Worm (Caenorhabditis elegans) whole organism, mixed stage, embryonic: ENCODE results near the gene Y59A8B.12.
A peak's percentile ranks its signal among the peaks of the same experiment; 100 is the strongest.

ENCODE experiments used
- M03D4.4 ChIP-seq: sonication (generic microtip); optimal IDR thresholded peaks from 2 replicates; lab custom pipeline; 2017; ENCODE audit warnings: mild to moderate bottlenecking, missing genetic modification characterization, missing compliant biosample characterization
- bed-3 ChIP-seq: fragments of 200-800 bp; sonication (Bioruptor generic); optimal IDR thresholded peaks from 3 replicates; lab custom pipeline; 2018; ENCODE audit warnings: mild to moderate bottlenecking, missing genetic modification characterization, moderate library complexity, missing compliant biosample characterization
- blmp-1 ChIP-seq: fragments of 150-350 bp; optimal IDR thresholded peaks from 2 replicates; lab custom pipeline; 2014; ENCODE audit warnings: missing biosample characterization, missing genetic modification characterization
- ceh-39 ChIP-seq: fragments of 150-350 bp; optimal IDR thresholded peaks from 2 replicates; lab custom pipeline; 2014; ENCODE audit warnings: missing biosample characterization, missing genetic modification characterization
- ceh-43 ChIP-seq: fragments of 200-800 bp; sonication (Bioruptor generic); optimal IDR thresholded peaks from 2 replicates; lab custom pipeline; 2018; ENCODE audit warnings: mild to moderate bottlenecking, missing genetic modification characterization, moderate library complexity, missing compliant biosample characterization
- ceh-83 ChIP-seq: fragments of 200-800 bp; sonication (Bioruptor generic); optimal IDR thresholded peaks from 2 replicates; lab custom pipeline; 2018; ENCODE audit warnings: mild to moderate bottlenecking, missing genetic modification characterization, missing compliant biosample characterization
- ces-1 ChIP-seq: fragments of 150-350 bp; optimal IDR thresholded peaks from 2 replicates; lab custom pipeline; 2014; ENCODE audit warnings: missing biosample characterization, missing genetic modification reagents, missing genetic modification characterization
- cnd-1 ChIP-seq: fragments of 200-800 bp; sonication (Bioruptor generic); optimal IDR thresholded peaks from 2 replicates; lab custom pipeline; 2018; ENCODE audit warnings: mild to moderate bottlenecking, missing genetic modification characterization, missing compliant biosample characterization
- drap-1 ChIP-seq: fragments of 200-800 bp; sonication (Bioruptor generic); optimal IDR thresholded peaks from 3 replicates; lab custom pipeline; 2018; ENCODE audit warnings: mild to moderate bottlenecking, missing genetic modification characterization, missing compliant biosample characterization
- elt-1 ChIP-seq: sonication (generic microtip); optimal IDR thresholded peaks from 2 replicates; lab custom pipeline; 2017; ENCODE audit warnings: missing genetic modification characterization, mild to moderate bottlenecking, missing compliant biosample characterization, antibody characterized with exemption, moderate library complexity, borderline replicate concordance; ENCODE audit not compliant: insufficient read depth
- elt-3 ChIP-seq: fragments of 150-350 bp; optimal IDR thresholded peaks from 2 replicates; lab custom pipeline; 2014; ENCODE audit warnings: missing biosample characterization, missing genetic modification characterization
- flh-1 ChIP-seq: fragments of 200-800 bp; sonication (Bioruptor generic); optimal IDR thresholded peaks from 2 replicates; lab custom pipeline; 2018; ENCODE audit warnings: mild to moderate bottlenecking, missing genetic modification characterization, moderate library complexity, missing compliant biosample characterization
- ham-2 ChIP-seq: fragments of 200-800 bp; sonication (Bioruptor generic); optimal IDR thresholded peaks from 2 replicates; lab custom pipeline; 2018; ENCODE audit warnings: mild to moderate bottlenecking, missing genetic modification characterization, missing compliant biosample characterization
- hlh-1 ChIP-seq: fragments of 150-350 bp; optimal IDR thresholded peaks from 2 replicates; lab custom pipeline; 2014; ENCODE audit warnings: missing biosample characterization, missing genetic modification reagents, missing genetic modification characterization
- lin-13 ChIP-seq: fragments of 150-350 bp; optimal IDR thresholded peaks from 2 replicates; lab custom pipeline; 2014; ENCODE audit warnings: missing biosample characterization, missing genetic modification characterization
- lin-32 ChIP-seq: fragments of 200-800 bp; sonication (Bioruptor generic); optimal IDR thresholded peaks from 2 replicates; lab custom pipeline; 2018; ENCODE audit warnings: mild to moderate bottlenecking, missing genetic modification characterization, missing compliant biosample characterization
- lsy-2 ChIP-seq: fragments of 150-350 bp; optimal IDR thresholded peaks from 2 replicates; lab custom pipeline; 2014; ENCODE audit warnings: missing biosample characterization, missing genetic modification characterization
- mab-5 ChIP-seq: fragments of 150-350 bp; optimal IDR thresholded peaks from 2 replicates; lab custom pipeline; 2014; ENCODE audit warnings: missing biosample characterization, missing genetic modification characterization
- mep-1 ChIP-seq: fragments of 150-350 bp; optimal IDR thresholded peaks from 2 replicates; lab custom pipeline; 2017; ENCODE audit warnings: missing biosample characterization, missing genetic modification reagents, missing genetic modification characterization, inconsistent platforms
- mls-2 ChIP-seq: sonication (generic microtip); optimal IDR thresholded peaks from 2 replicates; lab custom pipeline; 2016; ENCODE audit warnings: mild to moderate bottlenecking, missing genetic modification characterization, moderate library complexity, missing compliant biosample characterization
- nhr-12 ChIP-seq: fragments of 150-350 bp; optimal IDR thresholded peaks from 2 replicates; lab custom pipeline; 2014; ENCODE audit warnings: missing biosample characterization, missing genetic modification characterization
- nhr-2 ChIP-seq: fragments of 150-350 bp; optimal IDR thresholded peaks from 2 replicates; lab custom pipeline; 2014; ENCODE audit warnings: missing biosample characterization, missing genetic modification characterization
- nhr-237 ChIP-seq: fragments of 150-350 bp; optimal IDR thresholded peaks from 2 replicates; lab custom pipeline; 2014; ENCODE audit warnings: missing biosample characterization, missing genetic modification characterization
- nhr-28 ChIP-seq: fragments of 150-350 bp; optimal IDR thresholded peaks from 2 replicates; lab custom pipeline; 2014; ENCODE audit warnings: missing biosample characterization, missing genetic modification characterization
- nhr-76 ChIP-seq: sonication (generic microtip); optimal IDR thresholded peaks from 2 replicates; lab custom pipeline; 2017; ENCODE audit warnings: missing biosample characterization, missing genetic modification characterization
- pha-4 ChIP-seq: fragments of 150-350 bp; optimal IDR thresholded peaks from 2 replicates; lab custom pipeline; 2018; ENCODE audit warnings: missing biosample characterization, missing genetic modification reagents, missing genetic modification characterization
- sem-2 ChIP-seq: fragments of 200-800 bp; sonication (Bioruptor generic); optimal IDR thresholded peaks from 2 replicates; lab custom pipeline; 2018; ENCODE audit warnings: mild to moderate bottlenecking, missing genetic modification characterization, missing compliant biosample characterization
- snpc-4 ChIP-seq: fragments of 150-350 bp; optimal IDR thresholded peaks from 2 replicates; lab custom pipeline; 2014; ENCODE audit warnings: missing biosample characterization, missing genetic modification characterization
- sptf-1 ChIP-seq: sonication (generic microtip); optimal IDR thresholded peaks from 2 replicates; lab custom pipeline; 2017; ENCODE audit warnings: mild to moderate bottlenecking, missing genetic modification characterization, moderate library complexity, missing compliant biosample characterization
- tbx-8 ChIP-seq: fragments of 200-800 bp; sonication (Bioruptor generic); optimal IDR thresholded peaks from 2 replicates; lab custom pipeline; 2018; ENCODE audit warnings: mild to moderate bottlenecking, missing genetic modification characterization, moderate library complexity, missing compliant biosample characterization
- unc-120 ChIP-seq: sonication (generic microtip); optimal IDR thresholded peaks from 2 replicates; lab custom pipeline; 2017; ENCODE audit warnings: missing genetic modification characterization, missing compliant biosample characterization; ENCODE audit not compliant: poor library complexity, severe bottlenecking
- unc-39 ChIP-seq: fragments of 150-350 bp; optimal IDR thresholded peaks from 2 replicates; lab custom pipeline; 2014; ENCODE audit warnings: missing biosample characterization, missing genetic modification characterization
- unc-62 ChIP-seq: fragments of 150-350 bp; optimal IDR thresholded peaks from 2 replicates; lab custom pipeline; 2014; ENCODE audit warnings: missing biosample characterization, missing genetic modification reagents, missing genetic modification characterization
- zip-8 ChIP-seq: fragments of 150-350 bp; optimal IDR thresholded peaks from 2 replicates; lab custom pipeline; 2014; ENCODE audit warnings: missing biosample characterization, missing genetic modification characterization
- ztf-11 ChIP-seq: fragments of 150-350 bp; optimal IDR thresholded peaks from 2 replicates; lab custom pipeline; 2014; ENCODE audit warnings: missing biosample characterization, missing genetic modification characterization

Y59A8B.12 gene

DNA sequence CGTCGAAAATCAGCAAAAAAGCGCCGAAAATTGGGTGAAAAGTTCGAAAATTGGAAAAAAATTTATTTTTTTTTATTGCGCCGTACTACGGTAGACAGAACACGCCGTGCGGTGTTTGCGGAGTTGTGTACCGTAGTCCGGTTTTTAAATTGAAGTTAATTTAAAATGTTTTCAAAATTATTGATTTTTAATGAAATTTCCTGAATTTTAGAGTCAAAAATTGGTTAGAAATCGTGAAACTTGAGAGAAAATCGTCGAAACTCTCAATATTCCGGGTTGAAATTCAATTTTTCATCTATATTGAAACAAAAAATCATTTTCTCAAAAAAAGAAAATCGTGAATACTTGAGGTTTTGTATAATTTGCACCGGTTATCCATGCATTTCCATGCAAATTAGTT lies 4.2 kb downstream of the Y59A8B.12 start, which contains the start of gene nova-1:
Gene nova-1 (minus strand): TSS at position 101 of the 400 bp plus-strand sequence.
- TF ChIP-seq pha-4 (tag; lab: Kevin White, UChicago) (no peak), blmp-1 (tag; lab: Kevin White, UChicago) (no peak)

DNA sequence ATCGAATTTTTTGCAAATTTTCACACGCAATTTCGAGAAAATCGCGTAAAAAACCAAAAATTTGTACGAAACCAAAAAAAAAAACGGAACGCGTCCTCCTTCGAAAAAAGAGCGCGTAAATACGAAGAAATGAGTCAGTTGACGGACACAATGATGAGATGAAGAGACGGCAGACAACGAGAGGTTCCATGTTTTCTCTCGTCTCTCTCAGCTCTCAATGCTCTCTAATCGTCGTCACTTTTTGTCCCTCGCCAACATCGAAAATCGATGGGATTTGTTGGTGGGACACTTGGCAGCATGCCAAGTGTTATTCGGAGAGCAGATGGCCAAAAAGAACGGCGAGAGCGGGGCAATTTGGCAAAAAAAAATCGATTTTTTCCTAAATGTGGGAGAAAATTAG lies 6.9 kb downstream of the Y59A8B.12 start:
- TF ChIP-seq ceh-39 (tag; lab: Kevin White, UChicago) = peak; percentile 91
- TF ChIP-seq sptf-1 (tag; lab: Kevin White, UChicago) = no peak
- TF ChIP-seq unc-62 = peak; percentile 78
- TF ChIP-seq cnd-1 = peak; percentile 83
- no peak for TF ChIP-seq tbx-8 (GFP tag; lab: Kevin White, UChicago)
- TF ChIP-seq nhr-76 (tag; lab: Kevin White, UChicago) = no peak
- TF ChIP-seq M03D4.4 (tag; lab: Kevin White, UChicago) = no peak
- peak; percentile 31 for TF ChIP-seq lin-13
- TF ChIP-seq unc-39 (tag; lab: Kevin White, UChicago) = no peak
- no peak for TF ChIP-seq mls-2 (tag; lab: Kevin White, UChicago)
- TF ChIP-seq flh-1 (GFP tag; lab: Kevin White, UChicago) = no peak
- no peak for TF ChIP-seq ham-2
- TF ChIP-seq elt-3 (tag; lab: Kevin White, UChicago) = no peak
- TF ChIP-seq lin-32 (GFP tag; lab: Kevin White, UChicago) = peak; percentile 18
- TF ChIP-seq mab-5 (tag; lab: Kevin White, UChicago) = peak; percentile 47
- TF ChIP-seq lsy-2 (tag; lab: Kevin White, UChicago) = peak; percentile 7
- peak; percentile 86 for TF ChIP-seq ces-1 (GFP tag; lab: Kevin White, UChicago)
- TF ChIP-seq snpc-4 (tag; lab: Kevin White, UChicago) = no peak
- TF ChIP-seq elt-1 = no peak
- no peak for TF ChIP-seq ceh-43 (GFP tag; lab: Kevin White, UChicago)
- TF ChIP-seq nhr-2 (tag; lab: Kevin White, UChicago) = no peak
- TF ChIP-seq mep-1 (tag; lab: Kevin White, UChicago) = peak; percentile 58
- TF ChIP-seq blmp-1 (tag; lab: Kevin White, UChicago) = no peak
- TF ChIP-seq hlh-1 = peak; percentile 86
- TF ChIP-seq zip-8 (tag; lab: Kevin White, UChicago) = no peak
- TF ChIP-seq ceh-83 (GFP tag; lab: Kevin White, UChicago) = no peak
- TF ChIP-seq nhr-28 (tag; lab: Kevin White, UChicago) = no peak
- no peak for TF ChIP-seq bed-3 (GFP tag; lab: Kevin White, UChicago)
- TF ChIP-seq nhr-237 (tag; lab: Kevin White, UChicago) = no peak
- no peak for TF ChIP-seq unc-120 (tag; lab: Kevin White, UChicago)
- TF ChIP-seq sem-2 (GFP tag; lab: Kevin White, UChicago) = no peak
- TF ChIP-seq ztf-11 (tag; lab: Kevin White, UChicago) = no peak
- peak; percentile 18 for TF ChIP-seq pha-4 (tag; lab: Kevin White, UChicago)
- peak; percentile 40 for TF ChIP-seq drap-1 (GFP tag; lab: Kevin White, UChicago)
- peak; percentile 59 for TF ChIP-seq nhr-12 (tag; lab: Kevin White, UChicago)

DNA sequence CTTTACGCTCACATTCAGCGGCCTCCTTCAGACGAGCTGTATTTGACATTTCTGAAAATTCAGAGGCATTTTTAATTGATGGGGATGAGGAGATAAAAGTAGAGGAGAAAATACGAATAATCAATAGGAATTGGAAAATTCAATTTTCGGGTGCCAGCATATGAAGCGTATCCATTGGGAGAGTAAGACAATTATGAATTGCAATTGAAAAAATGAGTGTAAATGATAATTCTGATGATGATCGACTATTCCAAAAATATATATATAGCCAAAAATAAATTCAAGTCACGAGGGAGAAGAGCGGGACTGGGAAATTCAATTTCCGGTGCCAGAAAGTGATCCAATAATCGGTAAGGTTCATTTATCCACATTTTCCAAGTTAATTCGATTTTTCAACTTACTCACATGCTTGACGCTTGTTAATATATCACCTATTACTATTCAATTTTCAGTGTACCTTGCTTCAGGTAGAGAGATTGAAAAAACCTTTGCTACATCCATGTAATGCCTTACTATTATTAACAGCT lies 19.7 kb downstream of the Y59A8B.12 start, which contains the start of gene Y59A8B.8:
Gene Y59A8B.8 (minus strand): TSS at position 51 of the 527 bp plus-strand sequence.
- TF ChIP-seq elt-3 (tag; lab: Kevin White, UChicago) = no peak
- TF ChIP-seq ces-1 (GFP tag; lab: Kevin White, UChicago) = peak; percentile 63
